Worm (Caenorhabditis elegans): ENCODE results near the gene F13B12.3.

Gene F13B12.3

ce11 chrIV:10421256-10421655, 17.7 kb upstream of the F13B12.3 start (continued):
- TF ChIP-seq fos-1 (tag; optimal IDR thresholded peaks at IDR 0.05) = no peak
- no peak for TF ChIP-seq Y75B8A.6 (GFP tag; IDR thresholded peaks at IDR 0.05)
- no peak for TF ChIP-seq D1046.2 (GFP tag; IDR thresholded peaks at IDR 0.05)
- no peak for TF ChIP-seq aly-2 (tag; optimal IDR thresholded peaks at IDR 0.05)
- TF ChIP-seq F10B5.3 (tag; optimal IDR thresholded peaks at IDR 0.05) = no peak
- no peak for TF ChIP-seq ztf-11 (tag; optimal IDR thresholded peaks at IDR 0.05)
- no peak for TF ChIP-seq spr-1 (tag; optimal IDR thresholded peaks at IDR 0.05)
- peak; percentile 70 for TF ChIP-seq mxl-3 (GFP tag; optimal IDR thresholded peaks at IDR 0.05)
- TF ChIP-seq Y105C5A.15 (GFP tag; IDR thresholded peaks at IDR 0.05) = no peak
- peak; percentile 49 for TF ChIP-seq nhr-28 (tag; optimal IDR thresholded peaks at IDR 0.05)
- TF ChIP-seq gei-8 (GFP tag; optimal IDR thresholded peaks at IDR 0.05) = no peak
- no peak for TF ChIP-seq spr-3 (GFP tag; optimal IDR thresholded peaks at IDR 0.05)

- TF ChIP-seq mes-2 (tag; optimal IDR thresholded peaks at IDR 0.05; ENCODE audit: poor library complexity, severe bottlenecking) = no peak
- TF ChIP-seq daf-12 (tag; optimal IDR thresholded peaks at IDR 0.05) = no peak
- no peak for TF ChIP-seq nhr-48 (tag; optimal IDR thresholded peaks at IDR 0.05)
- no peak for TF ChIP-seq spr-3 (GFP tag; optimal IDR thresholded peaks at IDR 0.05)
- no peak for TF ChIP-seq aha-1 (tag)
- TF ChIP-seq ZK546.5 (tag; optimal IDR thresholded peaks at IDR 0.05) = no peak
- TF ChIP-seq lsy-2 (tag; optimal IDR thresholded peaks at IDR 0.05) = no peak
- TF ChIP-seq hlh-30 (tag; optimal IDR thresholded peaks at IDR 0.05; ENCODE audit: insufficient read depth) = no peak
- TF ChIP-seq lin-38 (GFP tag; IDR thresholded peaks at IDR 0.05) = no peak
These were observed 16.7 kb upstream of the F13B12.3 start for ce11 chrIV:10422230-10422629.

- TF ChIP-seq Y48G9A.11 (GFP tag; IDR thresholded peaks at IDR 0.05) (peak; percentile 17; the same call in 1 of the 2 replicates), unc-62 (GFP tag; optimal IDR thresholded peaks at IDR 0.05 in 1 of 2) (peak in 1 of 2 experiments; percentile 70), unc-62 (tag; optimal IDR thresholded peaks at IDR 0.05) (no peak), daf-8 (GFP tag; IDR thresholded peaks at IDR 0.05) (no peak), nhr-111 (GFP tag; optimal IDR thresholded peaks at IDR 0.05) (no peak)
These were observed 14.4 kb upstream of the F13B12.3 start, which contains the start of gene F13B12.1 for ce11 chrIV:10424535-10424934. Gene F13B12.1, minus strand, starts transcription at chrIV:10424635.

ce11 chrIV:10425129-10425528, 13.8 kb upstream of the F13B12.3 start:
- TF ChIP-seq hlh-30 (tag; optimal IDR thresholded peaks at IDR 0.05; ENCODE audit: insufficient read depth) (peak; percentile 24), dve-1 (tag; optimal IDR thresholded peaks at IDR 0.05; ENCODE audit: insufficient read depth) (peak; percentile 47), lin-15B (tag; optimal IDR thresholded peaks at IDR 0.05) (no peak), F26F4.8 (GFP tag; conservative IDR thresholded peaks at IDR 0.05) (no peak), mxl-3 (GFP tag; optimal IDR thresholded peaks at IDR 0.05) (no peak), ceh-20 (GFP tag; IDR thresholded peaks at IDR 0.05) (no peak), nhr-6 (tag; optimal IDR thresholded peaks at IDR 0.05) (peak; percentile 42), mep-1 (tag; optimal IDR thresholded peaks at IDR 0.05) (peak; percentile 29), T20F7.1 (GFP tag; optimal IDR thresholded peaks at IDR 0.05) (peak; percentile 94), nhr-25 (tag; optimal IDR thresholded peaks at IDR 0.05; ENCODE audit: borderline replicate concordance, insufficient read depth) (no peak), nhr-76 (tag; optimal IDR thresholded peaks at IDR 0.05) (no peak), daf-16 (GFP tag; optimal IDR thresholded peaks at IDR 0.05) (no peak), daf-16 (tag; optimal IDR thresholded peaks at IDR 0.05) (peak; percentile 45), mdl-1 (tag; optimal IDR thresholded peaks at IDR 0.05) (peak in 1 of 2 experiments; percentile 1), zag-1 (tag; optimal IDR thresholded peaks at IDR 0.05) (no peak), attf-4 (tag; optimal IDR thresholded peaks at IDR 0.05) (no peak), cey-2 (tag; optimal IDR thresholded peaks at IDR 0.05; ENCODE audit: borderline replicate concordance, insufficient read depth) (no peak), aha-1 (tag) (peak; percentile 82), ceh-32 (tag; optimal IDR thresholded peaks at IDR 0.05; ENCODE audit: poor library complexity) (no peak), nhr-28 (tag; optimal IDR thresholded peaks at IDR 0.05) (peak; percentile 27), Y48G9A.11 (GFP tag; IDR thresholded peaks at IDR 0.05) (peak; percentile 100), spr-1 (tag; optimal IDR thresholded peaks at IDR 0.05) (no peak)
